Worm (Caenorhabditis elegans): ENCODE data around the gene ifa-1.

- TF ChIP-seq dao-5 (tag; optimal IDR thresholded peaks at IDR 0.05), result no peak
- no peak for TF ChIP-seq him-1 (tag; optimal IDR thresholded peaks at IDR 0.05)
Measured at ce11 chrX:11305773-11306172, 34.8 kb downstream of the ifa-1 start, which contains the start of gene F08G12.1.

Data from whole organism, L4/young adult.